Fruit fly (Drosophila melanogaster): ENCODE measurements around the gene CG31954.
A peak's percentile ranks its signal among the peaks of the same experiment; 100 is the strongest.

Gene CG31954

dm6 chr2L:3472242-3472641 is 37.7 kb downstream of the CG31954 start, which contains the start of gene Pgant4 (continued):
- TF ChIP-seq Gsc (GFP tag; IDR thresholded peaks at IDR 0.05) (no peak; the same call in 1 of the 2 replicates), CG2120 (GFP tag; optimal IDR thresholded peaks at IDR 0.05) (peak; percentile 42), Asciz (GFP tag; optimal IDR thresholded peaks at IDR 0.05) (no peak), Dad (GFP tag; optimal IDR thresholded peaks at IDR 0.05) (no peak), Fer2 (tag; optimal IDR thresholded peaks at IDR 0.05) (no peak), CG5245 (GFP tag; optimal IDR thresholded peaks at IDR 0.05) (peak; percentile 65), Sox100B (GFP tag; optimal IDR thresholded peaks at IDR 0.05) (no peak), Ada2b (GFP tag; IDR thresholded peaks at IDR 0.05) (no peak), CG7556 (GFP tag; optimal IDR thresholded peaks at IDR 0.05) (no peak), p53 (GFP tag; optimal IDR thresholded peaks at IDR 0.05) (no peak), eve (GFP tag; optimal IDR thresholded peaks at IDR 0.05) (no peak), CG9727 (GFP tag; optimal IDR thresholded peaks at IDR 0.05) (peak; percentile 31), CG14860 (GFP tag; IDR thresholded peaks at IDR 0.05; ENCODE audit: partially characterized antibody) (no peak), mld (GFP tag; IDR thresholded peaks at IDR 0.05; ENCODE audit: partially characterized antibody) (no peak), odd (GFP tag; optimal IDR thresholded peaks at IDR 0.05) (no peak), sob (GFP tag; IDR thresholded peaks at IDR 0.05) (peak; percentile 78), CG11085 (GFP tag; IDR thresholded peaks at IDR 0.05) (peak; percentile 69; the same call in 1 of the 2 replicates), sqz (GFP tag; optimal IDR thresholded peaks at IDR 0.05) (no peak), toy (GFP tag; IDR thresholded peaks at IDR 0.05) (no peak), NFAT (GFP tag; IDR thresholded peaks at IDR 0.05) (peak; percentile 94), dm (GFP tag; optimal IDR thresholded peaks at IDR 0.05) (no peak), psq (GFP tag; optimal IDR thresholded peaks at IDR 0.05) (no peak), hbn (GFP tag; IDR thresholded peaks at IDR 0.05; ENCODE audit: partially characterized antibody) (no peak), TFAM (GFP tag; optimal IDR thresholded peaks at IDR 0.05) (no peak), CG11398 (GFP tag; optimal IDR thresholded peaks at IDR 0.05) (no peak), HLH3B (GFP tag; IDR thresholded peaks at IDR 0.05) (peak; percentile 56; the same call in 1 of the 2 replicates), pnt (GFP tag; optimal IDR thresholded peaks at IDR 0.05) (peak; percentile 33), CG6813 (GFP tag; optimal IDR thresholded peaks at IDR 0.05) (peak; percentile 26), CG1832 (GFP tag; optimal IDR thresholded peaks at IDR 0.05) (no peak), CG15269 (tag; optimal IDR thresholded peaks at IDR 0.05) (no peak), gce (GFP tag; IDR thresholded peaks at IDR 0.05) (no peak; the same call in 2 of the 3 replicates), YL-1 (GFP tag; optimal IDR thresholded peaks at IDR 0.05) (no peak), BEAF-32 (GFP tag; optimal IDR thresholded peaks at IDR 0.05) (peak; percentile 19), yki (optimal IDR thresholded peaks at IDR 0.05) (no peak), sd (tag; optimal IDR thresholded peaks at IDR 0.05) (no peak), CG31224 (GFP tag; IDR thresholded peaks at IDR 0.05) (no peak; the same call in 1 of the 2 replicates), E2f2 (GFP tag; IDR thresholded peaks at IDR 0.05) (peak; percentile 99), Lim3 (GFP tag; IDR thresholded peaks at IDR 0.05) (no peak), az2 (GFP tag; optimal IDR thresholded peaks at IDR 0.05) (peak; percentile 71), shn (GFP tag; optimal IDR thresholded peaks at IDR 0.05) (no peak), CG12744 (GFP tag; optimal IDR thresholded peaks at IDR 0.05) (peak; percentile 45), CG1603 (tag; optimal IDR thresholded peaks at IDR 0.05) (peak; percentile 53), CG30431 (GFP tag; optimal IDR thresholded peaks at IDR 0.05) (peak; percentile 39), Mrtf (GFP tag; IDR thresholded peaks at IDR 0.05) (peak; percentile 79; the same call in 2 of the 3 replicates), gsb-n (tag; optimal IDR thresholded peaks at IDR 0.05) (peak; percentile 89), CG6689 (GFP tag; IDR thresholded peaks at IDR 0.05) (peak; percentile 37; the same call in 1 of the 2 replicates), mam (GFP tag; optimal IDR thresholded peaks at IDR 0.05) (peak; percentile 7), ci (GFP tag; IDR thresholded peaks at IDR 0.05) (peak; percentile 82; the same call in 2 of the 3 replicates), CG17328 (GFP tag; IDR thresholded peaks at IDR 0.05) (peak; percentile 60), CG10565 (GFP tag; optimal IDR thresholded peaks at IDR 0.05) (no peak), CG12769 (tag; optimal IDR thresholded peaks at IDR 0.05) (no peak), crc (GFP tag; optimal IDR thresholded peaks at IDR 0.05) (no peak)
